Worm (Caenorhabditis elegans): ENCODE results near the gene math-45.

DNA sequence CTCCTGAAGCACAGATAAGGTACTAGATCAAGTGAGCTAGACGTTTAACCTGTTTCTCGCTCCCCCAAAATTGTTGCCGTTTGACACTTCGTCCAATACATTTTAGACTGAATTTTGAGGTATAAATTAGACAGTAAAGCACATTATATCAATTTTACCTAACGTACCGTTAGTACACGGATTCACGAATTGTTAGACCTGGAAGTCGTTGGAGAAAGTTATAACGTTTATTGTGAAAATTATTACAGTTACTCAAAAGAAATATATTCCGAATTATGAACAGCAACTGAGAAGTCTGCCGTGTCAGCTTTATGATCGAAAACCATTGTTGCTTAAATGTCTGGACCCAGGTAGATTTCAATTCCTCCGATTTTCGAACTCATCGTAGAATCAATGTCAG lies 43.6 kb upstream of the math-45 start:
- TF ChIP-seq dao-5 (tag; optimal IDR thresholded peaks at IDR 0.05) = no peak
- no peak for TF ChIP-seq him-1 (tag; optimal IDR thresholded peaks at IDR 0.05)

Data from whole organism, L4/young adult.